Fruit fly (Drosophila melanogaster): ENCODE measurements around the gene CG32262.

Gene CG32262

DNA sequence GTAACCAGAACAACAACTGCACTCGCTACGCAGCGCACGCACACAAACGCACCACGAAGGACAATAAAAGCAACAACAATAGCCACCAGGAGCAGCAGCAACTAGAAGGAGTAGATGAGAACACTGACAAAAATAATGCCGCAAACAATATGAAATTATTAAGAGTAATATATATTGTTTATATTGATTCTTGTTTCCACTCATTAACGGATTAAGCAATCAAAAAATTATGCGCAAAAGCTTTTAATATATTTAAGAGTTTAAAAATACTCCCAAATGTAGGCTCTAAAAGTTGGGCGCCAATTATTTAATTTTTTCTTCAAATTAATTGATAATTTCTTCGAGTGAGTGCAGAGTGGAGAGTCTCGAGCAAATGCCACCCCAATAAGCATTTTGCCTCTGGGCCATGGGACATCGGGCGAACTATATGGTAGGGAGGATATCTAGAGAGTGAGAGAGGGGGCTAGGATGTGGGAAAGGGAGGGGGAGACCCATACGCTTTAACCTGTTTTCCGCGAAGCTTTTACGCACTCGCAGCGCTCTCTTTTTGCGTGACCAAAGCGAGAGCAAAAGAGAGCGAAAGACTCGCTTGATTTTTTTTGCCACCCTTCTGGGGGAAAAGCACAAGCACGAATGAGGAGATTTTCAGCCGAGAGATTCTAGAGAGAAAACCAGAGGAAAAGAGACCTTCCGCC, 14.9 kb upstream of the CG32262 start, which contains the start of gene Rdh (continued):
- TF ChIP-seq Eip93F (GFP tag; optimal IDR thresholded peaks at IDR 0.05) (no peak), Ets21C (GFP tag; optimal IDR thresholded peaks at IDR 0.05) (no peak), CG6808 (GFP tag; optimal IDR thresholded peaks at IDR 0.05) (peak; percentile 50), CG34406 (GFP tag; optimal IDR thresholded peaks at IDR 0.05) (peak; percentile 58), CG31627 (GFP tag; optimal IDR thresholded peaks at IDR 0.05) (peak; percentile 25), CG16779 (tag; optimal IDR thresholded peaks at IDR 0.05) (no peak), Sox14 (GFP tag; optimal IDR thresholded peaks at IDR 0.05) (no peak), CG10669 (GFP tag; optimal IDR thresholded peaks at IDR 0.05) (peak; percentile 64), Hr39 (GFP tag; optimal IDR thresholded peaks at IDR 0.05) (peak; percentile 2), topi (GFP tag; optimal IDR thresholded peaks at IDR 0.05) (peak; percentile 53), Ets96B (tag; optimal IDR thresholded peaks at IDR 0.05) (peak; percentile 63), CG7368 (GFP tag; optimal IDR thresholded peaks at IDR 0.05) (no peak), CG6163 (GFP tag; IDR thresholded peaks at IDR 0.05) (no peak), CG6276 (GFP tag; optimal IDR thresholded peaks at IDR 0.05) (peak; percentile 39), Met (GFP tag; optimal IDR thresholded peaks at IDR 0.05) (peak; percentile 61), CG4318 (GFP tag; optimal IDR thresholded peaks at IDR 0.05) (peak; percentile 25), Gug (GFP tag; IDR thresholded peaks at IDR 0.05) (no peak), fkh (GFP tag; optimal IDR thresholded peaks at IDR 0.05) (no peak), svp (GFP tag) (peak; percentile 67), CG9139 (GFP tag; optimal IDR thresholded peaks at IDR 0.05) (no peak), Eip78C (GFP tag) (peak; percentile 85), CG1621 (tag; optimal IDR thresholded peaks at IDR 0.05) (peak; percentile 11), Smox (GFP tag; optimal IDR thresholded peaks at IDR 0.05) (peak; percentile 53), CG8319 (GFP tag; optimal IDR thresholded peaks at IDR 0.05) (no peak), Blimp-1 (GFP tag; optimal IDR thresholded peaks at IDR 0.05) (no peak), Sox102F (GFP tag; optimal IDR thresholded peaks at IDR 0.05) (peak; percentile 20), salr (GFP tag; optimal IDR thresholded peaks at IDR 0.05) (peak in 1 of 2 experiments; percentile 34), Sox15 (GFP tag; optimal IDR thresholded peaks at IDR 0.05) (peak; percentile 13), Eip75B (GFP tag; optimal IDR thresholded peaks at IDR 0.05) (no peak), net (GFP tag; optimal IDR thresholded peaks at IDR 0.05) (peak; percentile 36), CG15336 (GFP tag; IDR thresholded peaks at IDR 0.05) (peak; percentile 45; the same call in 1 of the 2 replicates), dac (GFP tag; optimal IDR thresholded peaks at IDR 0.05) (no peak), CG3032 (tag; optimal IDR thresholded peaks at IDR 0.05) (peak; percentile 22), esn (GFP tag; optimal IDR thresholded peaks at IDR 0.05) (peak; percentile 63), CG6792 (GFP tag; optimal IDR thresholded peaks at IDR 0.05) (peak; percentile 48), dsx (GFP tag; optimal IDR thresholded peaks at IDR 0.05; ENCODE audit: poor library complexity, severe bottlenecking) (peak; percentile 15), spab (GFP tag; optimal IDR thresholded peaks at IDR 0.05) (peak; percentile 58), OdsH (GFP tag; optimal IDR thresholded peaks at IDR 0.05) (peak; percentile 64)

DNA sequence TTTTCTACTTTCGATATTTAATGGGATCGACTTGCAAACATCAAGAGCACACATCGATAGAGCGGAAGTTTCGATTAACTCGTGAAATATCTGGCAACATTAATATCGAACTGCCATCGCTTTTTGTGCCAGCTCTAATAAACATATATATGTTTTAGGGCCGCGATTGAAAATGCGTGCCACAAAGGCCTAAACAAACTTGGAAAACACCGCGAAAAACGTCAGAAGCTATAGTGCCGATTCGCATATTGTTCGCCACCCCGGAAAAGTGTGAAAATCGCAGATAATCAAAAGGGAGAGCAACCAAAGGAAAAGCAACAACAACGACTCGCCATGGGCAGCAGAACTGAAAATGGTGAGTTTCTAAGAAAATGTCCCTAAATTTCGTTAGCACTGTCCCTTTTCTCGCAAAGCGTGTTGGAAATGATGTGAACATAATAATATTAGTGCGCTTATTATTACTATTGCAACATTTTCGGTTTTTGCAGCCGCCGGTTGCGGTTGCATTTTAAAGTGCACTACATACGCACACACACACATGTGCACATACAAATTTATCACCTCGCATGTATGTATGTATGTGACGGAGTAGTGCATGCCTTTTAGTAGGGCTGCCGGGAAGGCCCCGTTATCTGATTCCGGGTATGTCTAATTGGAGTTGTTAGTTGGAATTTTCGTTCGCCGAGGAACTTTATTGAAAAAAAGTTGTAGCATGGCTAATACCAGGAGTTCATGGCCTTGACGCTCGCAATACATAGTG, 8.8 kb upstream of the CG32262 start, which contains the start of gene enc:
Gene enc, plus strand, starts transcription at position 114 of the 760 bp plus-strand sequence.
- TF ChIP-seq CG9139 (GFP tag; optimal IDR thresholded peaks at IDR 0.05), result no peak
- TF ChIP-seq CG6854 (GFP tag; optimal IDR thresholded peaks at IDR 0.05), result no peak
- no peak for TF ChIP-seq CG16779 (tag; optimal IDR thresholded peaks at IDR 0.05)
- peak; percentile 48 for TF ChIP-seq Sox14 (GFP tag; optimal IDR thresholded peaks at IDR 0.05)
- peak; percentile 60 for TF ChIP-seq svp (GFP tag)
- no peak for TF ChIP-seq achi (GFP tag; optimal IDR thresholded peaks at IDR 0.05)
- no peak for TF ChIP-seq dsx (GFP tag; optimal IDR thresholded peaks at IDR 0.05; ENCODE audit: poor library complexity, severe bottlenecking)
- no peak for TF ChIP-seq fd59A (GFP tag; optimal IDR thresholded peaks at IDR 0.05)
- TF ChIP-seq topi (GFP tag; optimal IDR thresholded peaks at IDR 0.05), result peak; percentile 5
- no peak for TF ChIP-seq CG6808 (GFP tag; optimal IDR thresholded peaks at IDR 0.05)
- no peak for TF ChIP-seq CG6163 (GFP tag; IDR thresholded peaks at IDR 0.05)
- TF ChIP-seq CG6792 (GFP tag; optimal IDR thresholded peaks at IDR 0.05), result no peak
- TF ChIP-seq CG34406 (GFP tag; optimal IDR thresholded peaks at IDR 0.05), result no peak
- no peak for TF ChIP-seq Sox15 (GFP tag; optimal IDR thresholded peaks at IDR 0.05)
- TF ChIP-seq CG8319 (GFP tag; optimal IDR thresholded peaks at IDR 0.05), result no peak
- TF ChIP-seq Eip93F (GFP tag; optimal IDR thresholded peaks at IDR 0.05), result no peak
- TF ChIP-seq Met (GFP tag; optimal IDR thresholded peaks at IDR 0.05), result no peak
- no peak for TF ChIP-seq spab (GFP tag; optimal IDR thresholded peaks at IDR 0.05)
- no peak for TF ChIP-seq Smox (GFP tag; optimal IDR thresholded peaks at IDR 0.05)
- no peak for TF ChIP-seq OdsH (GFP tag; optimal IDR thresholded peaks at IDR 0.05)
- TF ChIP-seq CG3919 (GFP tag; optimal IDR thresholded peaks at IDR 0.05), result no peak
- no peak for TF ChIP-seq fd85E (GFP tag; optimal IDR thresholded peaks at IDR 0.05)
- no peak for TF ChIP-seq ss (GFP tag; optimal IDR thresholded peaks at IDR 0.05)
- TF ChIP-seq Eip78C (GFP tag), result peak; percentile 75
- TF ChIP-seq pdm3 (GFP tag; optimal IDR thresholded peaks at IDR 0.05), result no peak
- TF ChIP-seq CG11762 (GFP tag; optimal IDR thresholded peaks at IDR 0.05; ENCODE audit: insufficient read depth), result no peak

Data from whole organism, prepupa.